Worm (Caenorhabditis elegans) whole organism, young adult: ENCODE measurements around the gene F47F2.3.

Experiments used
- F49E8.2 ChIP-seq: sonication (generic microtip); optimal IDR thresholded peaks from 3 replicates; lab custom pipeline; 2017; ENCODE audit warnings: missing genetic modification characterization, mild to moderate bottlenecking, missing compliant biosample characterization, antibody characterized with exemption, moderate library complexity; ENCODE audit not compliant: insufficient read depth
- die-1 ChIP-seq: sonication (generic microtip); optimal IDR thresholded peaks from 2 replicates; lab custom pipeline; 2016; ENCODE audit warnings: missing genotype, mild to moderate bottlenecking, missing genetic modification characterization, missing compliant biosample characterization
- ets-4 ChIP-seq: fragments of 200-800 bp; sonication (Bioruptor generic); optimal IDR thresholded peaks from 2 replicates; lab custom pipeline; 2018; ENCODE audit warnings: mild to moderate bottlenecking, missing genetic modification characterization, missing compliant biosample characterization
- mel-28 ChIP-seq: sonication (generic microtip); optimal IDR thresholded peaks from 2 replicates; lab custom pipeline; 2016; ENCODE audit warnings: borderline replicate concordance, mild to moderate bottlenecking, missing genetic modification characterization, missing compliant biosample characterization
- sea-2 ChIP-seq: fragments of 200-800 bp; sonication (Bioruptor generic); IDR thresholded peaks from 2 replicates; pipeline ENCODE4 v1.3.6; 2022; ENCODE audit warnings: missing genetic modification characterization, missing compliant biosample characterization

DNA sequence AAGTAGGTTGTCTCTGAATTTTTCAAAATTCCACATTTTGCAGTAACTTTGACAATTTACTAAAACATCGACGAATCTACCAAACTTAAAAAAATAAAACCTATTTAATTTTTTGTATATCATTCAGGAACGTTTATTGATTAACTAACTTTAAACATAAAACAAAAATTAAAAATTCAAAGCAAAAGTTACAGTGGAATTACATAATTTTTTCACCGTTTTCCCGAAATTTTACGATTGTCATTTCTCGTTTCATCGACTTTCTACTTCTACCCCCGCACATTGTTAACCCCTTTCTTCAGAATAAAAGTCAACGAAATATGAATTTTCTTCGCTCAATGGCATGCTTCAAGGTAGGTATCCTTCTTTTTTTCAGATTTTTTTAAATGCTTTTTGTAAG lies 17.2 kb downstream of the F47F2.3 start, which contains the start of gene F47F2.1:
- no peak for TF ChIP-seq die-1 (tag; lab: Kevin White, UChicago)
- no peak for TF ChIP-seq ets-4 (GFP tag; lab: Kevin White, UChicago)
- TF ChIP-seq F49E8.2 (tag; lab: Kevin White, UChicago) = no peak
- TF ChIP-seq mel-28 (tag; lab: Kevin White, UChicago) = no peak
- TF ChIP-seq sea-2 = no peak
